Worm (Caenorhabditis elegans): Measurements from ENCODE around the gene aak-1.

The aak-1 gene

ce11 chrIII:8742584-8742983 is 18.3 kb downstream of the aak-1 start:
- TF ChIP-seq mxl-3 (GFP tag; optimal IDR thresholded peaks at IDR 0.05): no peak
- peak in 1 of 2 experiments; percentile 26 for TF ChIP-seq unc-62 (GFP tag; optimal IDR thresholded peaks at IDR 0.05 in 1 of 2)
- TF ChIP-seq unc-62 (tag; optimal IDR thresholded peaks at IDR 0.05): no peak

ce11 chrIII:8741955-8742354 is 18.9 kb downstream of the aak-1 start:
- TF ChIP-seq aha-1 (tag) (peak; percentile 80), egl-27 (tag; optimal IDR thresholded peaks at IDR 0.05) (no peak), Y75B8A.6 (GFP tag; IDR thresholded peaks at IDR 0.05) (no peak), gei-8 (GFP tag; optimal IDR thresholded peaks at IDR 0.05) (no peak)

- peak; percentile 76; the same call in 1 of the 2 replicates for TF ChIP-seq nhr-42 (GFP tag; IDR thresholded peaks at IDR 0.05)
- TF ChIP-seq ceh-32 (tag; optimal IDR thresholded peaks at IDR 0.05; ENCODE audit: poor library complexity): peak; percentile 44
- peak; percentile 43 for TF ChIP-seq lir-3 (tag; optimal IDR thresholded peaks at IDR 0.05)
- TF ChIP-seq lim-7 (GFP tag; IDR thresholded peaks at IDR 0.05): no peak
- TF ChIP-seq hmg-1.1 (GFP tag; IDR thresholded peaks at IDR 0.05): peak; percentile 91
- peak; percentile 91 for TF ChIP-seq arid-1 (GFP tag; conservative IDR thresholded peaks at IDR 0.05)
- 0 out of 2 replicates have a peak, but pooled peaks have one; percentile 43 for TF ChIP-seq ceh-44 (GFP tag; IDR thresholded peaks at IDR 0.05)
- no peak for TF ChIP-seq ceh-28 (tag; optimal IDR thresholded peaks at IDR 0.05)
- 0 out of 2 replicates have a peak, but pooled peaks have one; percentile 51 for TF ChIP-seq vab-7 (GFP tag; IDR thresholded peaks at IDR 0.05)
- peak; percentile 77; the same call in 1 of the 2 replicates for TF ChIP-seq saeg-2 (GFP tag; IDR thresholded peaks at IDR 0.05)
- TF ChIP-seq T26A8.4 (GFP tag; IDR thresholded peaks at IDR 0.05): peak; percentile 93
- TF ChIP-seq F10B5.3 (tag; optimal IDR thresholded peaks at IDR 0.05): peak; percentile 68
- TF ChIP-seq fos-1 (tag; optimal IDR thresholded peaks at IDR 0.05): no peak
- peak; percentile 89 for TF ChIP-seq T20F7.1 (GFP tag; optimal IDR thresholded peaks at IDR 0.05)
- TF ChIP-seq zfp-3 (GFP tag; conservative IDR thresholded peaks at IDR 0.05): peak; percentile 92
- TF ChIP-seq set-16 (GFP tag; IDR thresholded peaks at IDR 0.05): peak; percentile 49; the same call in 1 of the 2 replicates
- no peak for TF ChIP-seq aly-2 (tag; optimal IDR thresholded peaks at IDR 0.05)
- TF ChIP-seq fkh-10 (GFP tag; optimal IDR thresholded peaks at IDR 0.05): peak; percentile 59
- peak; percentile 68 to 95 for TF ChIP-seq lsy-2 (tag; optimal IDR thresholded peaks at IDR 0.05)
- peak; percentile 72 for TF ChIP-seq madf-9 (GFP tag; conservative IDR thresholded peaks at IDR 0.05)
- TF ChIP-seq lin-38 (GFP tag; IDR thresholded peaks at IDR 0.05): peak; percentile 89
- peak; percentile 65 for TF ChIP-seq spr-3 (GFP tag; optimal IDR thresholded peaks at IDR 0.05)
- peak; percentile 46 to 87 for TF ChIP-seq hif-1 (tag; optimal IDR thresholded peaks at IDR 0.05)
- TF ChIP-seq lin-13 (GFP tag; optimal IDR thresholded peaks at IDR 0.05): peak; percentile 82
- TF ChIP-seq ctbp-1 (GFP tag; IDR thresholded peaks at IDR 0.05): peak; percentile 90
- TF ChIP-seq nhr-102 (tag; optimal IDR thresholded peaks at IDR 0.05): peak; percentile 91
- peak; percentile 73 for TF ChIP-seq nhr-77 (tag; optimal IDR thresholded peaks at IDR 0.05)
- no peak for TF ChIP-seq nhr-111 (GFP tag; optimal IDR thresholded peaks at IDR 0.05)
- TF ChIP-seq tag-97 (GFP tag; IDR thresholded peaks at IDR 0.05): no peak
- peak in 1 of 2 experiments; percentile 82 for TF ChIP-seq mdl-1 (tag; optimal IDR thresholded peaks at IDR 0.05)
- TF ChIP-seq hlh-30 (tag; optimal IDR thresholded peaks at IDR 0.05; ENCODE audit: insufficient read depth): peak; percentile 87
- no peak for TF ChIP-seq F44E2.7 (GFP tag; IDR thresholded peaks at IDR 0.05)
- TF ChIP-seq mes-2 (tag; optimal IDR thresholded peaks at IDR 0.05; ENCODE audit: poor library complexity, severe bottlenecking): peak; percentile 91
- no peak for TF ChIP-seq cey-2 (tag; optimal IDR thresholded peaks at IDR 0.05; ENCODE audit: borderline replicate concordance, insufficient read depth)
- TF ChIP-seq F26F4.8 (GFP tag; conservative IDR thresholded peaks at IDR 0.05): no peak
- no peak for TF ChIP-seq nhr-76 (tag; optimal IDR thresholded peaks at IDR 0.05)
- peak; percentile 55; the same call in 1 of the 2 replicates for TF ChIP-seq lin-1 (GFP tag; IDR thresholded peaks at IDR 0.05)
- TF ChIP-seq nhr-25 (tag; optimal IDR thresholded peaks at IDR 0.05; ENCODE audit: borderline replicate concordance, insufficient read depth): peak; percentile 64
- TF ChIP-seq nhr-48 (tag; optimal IDR thresholded peaks at IDR 0.05): peak; percentile 90
Observed at ce11 chrIII:8741276-8741860, 19.5 kb downstream of the aak-1 start, which contains the start of gene pdhk-2. Gene pdhk-2 (minus strand): TSS chrIII:8741412.

All from whole organism, L4 larva.